Fruit fly (Drosophila melanogaster) whole organism, embryonic: Measurements from ENCODE around the gene CG42819.

Experiments used
- Atf3 ChIP-seq: fragments of 200-800 bp; sonication (Bioruptor generic); optimal IDR thresholded peaks from 3 replicates; lab custom pipeline; 2016; ENCODE audit warnings: missing biosample characterization, missing genetic modification characterization
- CG10267 ChIP-seq: fragments of 200-800 bp; sonication (Bioruptor generic); optimal IDR thresholded peaks from 2 replicates; lab custom pipeline; 2018; ENCODE audit warnings: missing biosample characterization, mild to moderate bottlenecking, missing genetic modification characterization, moderate library complexity
- CG10565 ChIP-seq: fragments of 200-800 bp; sonication (Bioruptor generic); optimal IDR thresholded peaks from 3 replicates; lab custom pipeline; 2016; ENCODE audit warnings: missing biosample characterization, mild to moderate bottlenecking, missing genetic modification characterization
- CG11093 ChIP-seq: fragments of 200-800 bp; sonication (Bioruptor generic); IDR thresholded peaks from 3 replicates; pipeline ENCODE4 v1.3.6; 2022; ENCODE audit warnings: missing biosample characterization, missing genetic modification characterization
- CG11504 ChIP-seq: fragments of 200-800 bp; sonication (Bioruptor generic); optimal IDR thresholded peaks from 3 replicates; lab custom pipeline; 2019; ENCODE audit warnings: missing biosample characterization, mild to moderate bottlenecking, missing genetic modification characterization, moderate library complexity
- CG1233 ChIP-seq: fragments of 200-800 bp; sonication (Bioruptor generic); optimal IDR thresholded peaks from 4 replicates; lab custom pipeline; 2018; ENCODE audit warnings: missing biosample characterization, mild to moderate bottlenecking, missing genetic modification characterization
- CG13287 ChIP-seq: fragments of 200-800 bp; sonication (Bioruptor generic); IDR thresholded peaks from 2 replicates; pipeline ENCODE4 v1.3.6; 2022; ENCODE audit warnings: missing biosample characterization, missing genetic modification characterization; ENCODE audit not compliant: partially characterized antibody
- CG14014 ChIP-seq: fragments of 200-800 bp; sonication (Bioruptor generic); IDR thresholded peaks from 2 replicates; pipeline ENCODE4 v1.3.6; 2022; ENCODE audit warnings: missing biosample characterization, missing genetic modification characterization
- CG17612 ChIP-seq: fragments of 200-800 bp; sonication (Bioruptor generic); IDR thresholded peaks from 2 replicates; pipeline ENCODE4 v1.3.6; 2022; ENCODE audit warnings: missing biosample characterization, missing genetic modification characterization
- CG1792 ChIP-seq: fragments of 200-800 bp; sonication (Bioruptor generic); optimal IDR thresholded peaks from 2 replicates; lab custom pipeline; 2016; ENCODE audit warnings: missing biosample characterization, missing genetic modification characterization
- CG2712 ChIP-seq: fragments of 200-800 bp; optimal IDR thresholded peaks from 3 replicates; lab custom pipeline; 2019; ENCODE audit warnings: missing biosample characterization, mild to moderate bottlenecking, missing genetic modification characterization, moderate library complexity
- CG30431 ChIP-seq: fragments of 200-800 bp; sonication (Bioruptor generic); optimal IDR thresholded peaks from 2 replicates; lab custom pipeline; 2017; ENCODE audit warnings: missing biosample characterization, missing genetic modification characterization
- CG31388 ChIP-seq: fragments of 200-800 bp; sonication (Bioruptor generic); optimal IDR thresholded peaks from 2 replicates; lab custom pipeline; 2016; ENCODE audit warnings: missing biosample characterization, missing genetic modification characterization
- CG4404 ChIP-seq: fragments of 200-800 bp; sonication (Bioruptor generic); IDR thresholded peaks from 2 replicates; pipeline ENCODE4 v1.3.6; 2022; ENCODE audit warnings: missing biosample characterization, missing genetic modification characterization
- CG4424 ChIP-seq: fragments of 200-800 bp; sonication (Bioruptor generic); optimal IDR thresholded peaks from 3 replicates; lab custom pipeline; 2016; ENCODE audit warnings: missing biosample characterization, missing genetic modification characterization
- CG4854 ChIP-seq: fragments of 200-800 bp; sonication (Bioruptor generic); optimal IDR thresholded peaks from 2 replicates; lab custom pipeline; 2016; ENCODE audit warnings: missing biosample characterization, missing genetic modification characterization, inconsistent platforms
- CG8388 ChIP-seq: fragments of 200-800 bp; sonication (Bioruptor generic); optimal IDR thresholded peaks from 2 replicates; lab custom pipeline; 2019; ENCODE audit warnings: missing biosample characterization, mild to moderate bottlenecking, missing genetic modification characterization, moderate library complexity
- CG9437 ChIP-seq: fragments of 200-800 bp; sonication (Bioruptor generic); optimal IDR thresholded peaks from 2 replicates; lab custom pipeline; 2018; ENCODE audit warnings: missing biosample characterization, mild to moderate bottlenecking, missing genetic modification characterization
- CG9727 ChIP-seq: fragments of 200-800 bp; sonication (Bioruptor generic); optimal IDR thresholded peaks from 3 replicates; lab custom pipeline; 2017; ENCODE audit warnings: missing biosample characterization, mild to moderate bottlenecking, missing genetic modification characterization
- CG9817 ChIP-seq: fragments of 200-800 bp; sonication (Bioruptor generic); optimal IDR thresholded peaks from 2 replicates; lab custom pipeline; 2018; ENCODE audit warnings: missing biosample characterization, mild to moderate bottlenecking, missing genetic modification characterization, moderate library complexity
- D19A ChIP-seq: fragments of 200-800 bp; optimal IDR thresholded peaks from 3 replicates; lab custom pipeline; 2019; ENCODE audit warnings: missing biosample characterization, mild to moderate bottlenecking, missing genetic modification characterization, moderate library complexity
- Dbx ChIP-seq: fragments of 200-800 bp; sonication (Bioruptor generic); IDR thresholded peaks from 3 replicates; pipeline ENCODE4 v1.3.6; 2022; ENCODE audit warnings: missing biosample characterization, missing genetic modification characterization
- Ets65A ChIP-seq: fragments of 200-800 bp; sonication (Bioruptor generic); peaks from one replicate; lab custom pipeline; 2016; ENCODE audit warnings: missing biosample characterization, missing genetic modification characterization
- HLH3B ChIP-seq: fragments of 200-800 bp; sonication (Bioruptor generic); IDR thresholded peaks from 2 replicates; pipeline ENCODE4 v1.3.6; 2022; ENCODE audit warnings: missing biosample characterization, missing genetic modification characterization
- Hr78 ChIP-seq, 2 experiments: fragments of 200-800 bp in 1 of 2; fragments of >200 bp in 1 of 2; sonication (Bioruptor generic) in 1 of 2; optimal IDR thresholded peaks; 2 replicates each; lab custom pipeline; 2017 to 2019; ENCODE audit warnings: missing biosample characterization in 2 of 2, missing genetic modification characterization in 2 of 2, mild to moderate bottlenecking in 1 of 2, moderate library complexity in 1 of 2
- Mes4 ChIP-seq: fragments of 200-800 bp; sonication (Bioruptor generic); optimal IDR thresholded peaks from 2 replicates; lab custom pipeline; 2016; ENCODE audit warnings: missing biosample characterization, missing genetic modification characterization
- Oaz ChIP-seq: fragments of 200-800 bp; sonication (Bioruptor generic); IDR thresholded peaks from 2 replicates; pipeline ENCODE4 v1.3.6; 2022; ENCODE audit warnings: missing biosample characterization, missing genetic modification characterization
- cato ChIP-seq: fragments of 200-800 bp; sonication (Bioruptor generic); optimal IDR thresholded peaks from 2 replicates; lab custom pipeline; 2016; ENCODE audit warnings: missing biosample characterization, missing genetic modification characterization, borderline replicate concordance
- corto ChIP-seq: fragments of 200-800 bp; sonication (Bioruptor generic); optimal IDR thresholded peaks from 2 replicates; lab custom pipeline; 2016; ENCODE audit warnings: missing biosample characterization, mild to moderate bottlenecking, missing genetic modification characterization, moderate library complexity
- emc ChIP-seq: fragments of 200-800 bp; sonication (Bioruptor generic); optimal IDR thresholded peaks from 2 replicates; lab custom pipeline; 2016; ENCODE audit warnings: missing biosample characterization, missing genetic modification characterization
- ewg ChIP-seq: fragments of 200-800 bp; sonication (Bioruptor generic); optimal IDR thresholded peaks from 3 replicates; lab custom pipeline; 2017; ENCODE audit warnings: mild to moderate bottlenecking, missing biosample characterization, missing genetic modification reagents, missing genetic modification characterization
- gce ChIP-seq: fragments of 200-800 bp; sonication (Bioruptor generic); IDR thresholded peaks from 3 replicates; pipeline ENCODE4 v1.3.6; 2022; ENCODE audit warnings: missing biosample characterization, missing genetic modification characterization
- hb ChIP-seq: fragments of 200-800 bp; sonication (Bioruptor generic); IDR thresholded peaks from 3 replicates; pipeline ENCODE4 v1.3.6; 2022; ENCODE audit warnings: missing biosample characterization, missing genetic modification characterization; ENCODE audit not compliant: partially characterized antibody
- hkb ChIP-seq, 2 experiments: fragments of 200-800 bp in 1 of 2; fragments of >200 bp in 1 of 2; sonication (Bioruptor generic) in 1 of 2; IDR thresholded peaks in 1 of 2; optimal IDR thresholded peaks in 1 of 2; 2 replicates each; pipeline versions ENCODE4 v1.3.6 to Lab custom; 2017 to 2022; ENCODE audit warnings: missing biosample characterization in 1 of 2, missing genetic modification characterization in 1 of 2
- jing ChIP-seq: fragments of 200-800 bp; sonication (Bioruptor generic); optimal IDR thresholded peaks from 2 replicates; lab custom pipeline; 2018; ENCODE audit warnings: missing biosample characterization, mild to moderate bottlenecking, missing genetic modification characterization
- kah ChIP-seq: fragments of 200-800 bp; sonication (Bioruptor generic); optimal IDR thresholded peaks from 2 replicates; lab custom pipeline; 2018; ENCODE audit warnings: missing biosample characterization, mild to moderate bottlenecking, missing genetic modification characterization
- maf-S ChIP-seq: fragments of 200-800 bp; sonication (Bioruptor generic); optimal IDR thresholded peaks from 2 replicates; lab custom pipeline; 2016; ENCODE audit warnings: missing biosample characterization, missing genetic modification characterization
- nmo ChIP-seq: fragments of 200-800 bp; sonication (Bioruptor generic); optimal IDR thresholded peaks from 2 replicates; lab custom pipeline; 2018; ENCODE audit warnings: missing biosample characterization, mild to moderate bottlenecking, missing genetic modification characterization, moderate library complexity
- org-1 ChIP-seq: fragments of 200-800 bp; sonication (Bioruptor generic); optimal IDR thresholded peaks from 2 replicates; lab custom pipeline; 2017; ENCODE audit warnings: missing biosample characterization, missing genetic modification characterization
- p53 ChIP-seq: fragments of 200-800 bp; sonication (Bioruptor generic); optimal IDR thresholded peaks from 2 replicates; lab custom pipeline; 2016; ENCODE audit warnings: missing biosample characterization, missing genetic modification characterization
- phol ChIP-seq: fragments of 200-800 bp; sonication (Bioruptor generic); optimal IDR thresholded peaks from 3 replicates; lab custom pipeline; 2018; ENCODE audit warnings: missing biosample characterization, mild to moderate bottlenecking, missing genetic modification characterization, moderate library complexity
- pros ChIP-seq: fragments of 200-800 bp; sonication (Bioruptor generic); optimal IDR thresholded peaks from 3 replicates; lab custom pipeline; 2019; ENCODE audit warnings: missing biosample characterization, mild to moderate bottlenecking, missing genetic modification characterization, moderate library complexity
- ranshi ChIP-seq: fragments of 200-800 bp; sonication (Bioruptor generic); IDR thresholded peaks from 2 replicates; pipeline ENCODE4 v1.3.6; 2022; ENCODE audit warnings: missing biosample characterization, missing genetic modification characterization
- row ChIP-seq: fragments of 200-800 bp; sonication (Bioruptor generic); IDR thresholded peaks from 3 replicates; pipeline ENCODE4 v1.3.6; 2022; ENCODE audit warnings: missing biosample characterization, missing genetic modification characterization
- sqz ChIP-seq: fragments of 200-800 bp; sonication (Bioruptor generic); optimal IDR thresholded peaks from 3 replicates; lab custom pipeline; 2018; ENCODE audit warnings: missing biosample characterization, mild to moderate bottlenecking, missing genetic modification characterization
- tap ChIP-seq: fragments of 200-800 bp; optimal IDR thresholded peaks from 3 replicates; lab custom pipeline; 2019; ENCODE audit warnings: missing biosample characterization, mild to moderate bottlenecking, missing genetic modification characterization, moderate library complexity
- tio ChIP-seq: fragments of 200-800 bp; sonication (Bioruptor generic); optimal IDR thresholded peaks from 2 replicates; lab custom pipeline; 2017; ENCODE audit warnings: missing biosample characterization, missing genetic modification characterization, inconsistent platforms
- vfl ChIP-seq: fragments of 200-800 bp; sonication (Bioruptor generic); optimal IDR thresholded peaks from 2 replicates; lab custom pipeline; 2016; ENCODE audit warnings: missing biosample characterization, missing genetic modification characterization
- yki ChIP-seq: fragments of >200 bp; optimal IDR thresholded peaks from 3 replicates; lab custom pipeline; 2018

The CG42819 gene

DNA sequence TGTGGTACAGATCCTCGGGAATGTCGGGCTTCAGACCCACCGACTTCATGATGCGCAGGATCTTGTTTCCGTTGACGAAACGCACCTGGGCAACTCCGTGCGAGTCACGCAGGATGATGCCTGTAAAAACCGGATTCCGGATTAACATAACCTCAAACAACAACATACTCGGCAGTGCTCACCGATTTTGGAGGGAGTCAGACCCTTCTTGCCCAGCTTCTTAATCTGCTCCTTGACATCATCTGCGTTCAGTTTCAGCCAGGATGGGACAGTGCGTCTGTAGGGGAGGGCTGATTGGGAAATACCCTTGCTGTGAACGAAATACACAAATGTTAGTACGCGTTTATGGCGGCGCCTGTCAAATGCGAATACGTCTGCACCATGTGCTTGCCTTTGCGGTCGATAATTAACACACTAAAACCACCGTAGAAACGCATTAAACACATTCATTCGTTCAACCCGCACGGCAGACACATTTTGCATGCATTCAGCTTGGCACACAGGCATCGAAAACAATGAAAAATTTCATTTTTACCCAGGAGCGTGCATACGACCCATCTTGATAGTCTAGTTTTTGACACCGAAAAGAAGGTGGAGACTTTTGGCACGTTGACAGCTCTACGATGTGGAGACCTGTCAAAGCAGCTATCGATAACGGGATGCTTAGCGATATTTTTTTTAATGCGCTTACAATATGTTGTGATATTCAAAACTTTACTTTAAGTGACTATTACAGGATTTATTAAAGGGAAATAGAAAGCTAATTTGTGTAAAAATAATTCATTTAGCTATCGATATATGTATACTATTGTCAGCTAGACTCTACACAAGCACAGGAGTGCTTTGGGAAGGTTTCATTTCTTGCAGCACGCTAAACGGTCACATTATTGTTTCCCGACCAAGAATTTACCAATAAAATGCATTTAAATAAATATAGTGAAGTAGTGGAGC is 24.9 kb downstream of the CG42819 start, which contains the start of the genes RpS13 and CSN8 (continued):
- TF ChIP-seq Dbx (GFP tag; lab: Robert Waterston, UW) = peak; percentile 23; the same call in 2 of the 3 replicates
- no peak for TF ChIP-seq ranshi (GFP tag; lab: Robert Waterston, UW)
- TF ChIP-seq D19A (tag; lab: Kevin White, UChicago) = no peak
- TF ChIP-seq Mes4 (GFP tag; lab: Kevin White, UChicago) = peak; percentile 26
- TF ChIP-seq hb = peak; percentile 94
- TF ChIP-seq hkb (optimal IDR thresholded peaks at IDR 0.05; lab: Kevin White, UChicago) = no peak
- 0 out of 2 replicates have a peak, but pooled peaks have one; percentile 12 for TF ChIP-seq hkb (GFP tag; IDR thresholded peaks at IDR 0.05; lab: Robert Waterston, UW)
- TF ChIP-seq p53 (GFP tag; lab: Kevin White, UChicago) = no peak
- TF ChIP-seq sqz (GFP tag; lab: Kevin White, UChicago) = peak; percentile 28
- TF ChIP-seq CG31388 (GFP tag; lab: Kevin White, UChicago) = no peak
- peak; percentile 63 for TF ChIP-seq CG10267 (tag; lab: Kevin White, UChicago)
- no peak for TF ChIP-seq cato (GFP tag; lab: Kevin White, UChicago)
- peak; percentile 7 for TF ChIP-seq CG8388 (GFP tag; lab: Kevin White, UChicago)
- no peak for TF ChIP-seq CG9817 (tag; lab: Kevin White, UChicago)
- peak; percentile 49 for TF ChIP-seq row
- peak; percentile 31 for TF ChIP-seq CG9727 (GFP tag; lab: Kevin White, UChicago)
- no peak for TF ChIP-seq CG4854 (GFP tag; lab: Kevin White, UChicago)
- TF ChIP-seq Oaz (GFP tag; lab: Robert Waterston, UW) = no peak
- no peak for TF ChIP-seq vfl (GFP tag; lab: Kevin White, UChicago)
- peak; percentile 22 for TF ChIP-seq maf-S (GFP tag; lab: Kevin White, UChicago)
- no peak for TF ChIP-seq gce
- TF ChIP-seq tap = peak; percentile 11
- TF ChIP-seq CG11504 (tag; lab: Kevin White, UChicago) = peak; percentile 44
- TF ChIP-seq CG9437 = no peak
- no peak for TF ChIP-seq CG30431 (GFP tag; lab: Kevin White, UChicago)
- no peak for TF ChIP-seq CG11093 (GFP tag; lab: Robert Waterston, UW)
- TF ChIP-seq CG1792 (GFP tag; lab: Kevin White, UChicago) = no peak
- peak; percentile 96 for TF ChIP-seq CG13287
- no peak for TF ChIP-seq org-1 (GFP tag; lab: Kevin White, UChicago)
- TF ChIP-seq CG4424 = no peak
- TF ChIP-seq Hr78 (GFP tag; optimal IDR thresholded peaks at IDR 0.05; lab: Kevin White, UChicago) = no peak
- no peak for TF ChIP-seq jing
- TF ChIP-seq phol (tag; lab: Kevin White, UChicago) = peak; percentile 70
- no peak for TF ChIP-seq CG10565
- TF ChIP-seq Ets65A (GFP tag; lab: Kevin White, UChicago) = no peak
- no peak for TF ChIP-seq kah (GFP tag; lab: Kevin White, UChicago)
- no peak for TF ChIP-seq CG14014 (GFP tag; lab: Robert Waterston, UW)
- TF ChIP-seq yki (lab: Kevin White, UChicago) = no peak
- no peak for TF ChIP-seq pros (GFP tag; lab: Kevin White, UChicago)
- TF ChIP-seq CG2712 (tag; lab: Kevin White, UChicago) = peak; percentile 33
- TF ChIP-seq Atf3 (GFP tag; lab: Kevin White, UChicago) = no peak
- TF ChIP-seq corto (GFP tag; lab: Kevin White, UChicago) = no peak
- no peak for TF ChIP-seq CG17612 (GFP tag; lab: Robert Waterston, UW)
- TF ChIP-seq HLH3B (GFP tag; lab: Robert Waterston, UW) = no peak
- no peak for TF ChIP-seq ewg
- TF ChIP-seq CG1233 (GFP tag; lab: Kevin White, UChicago) = peak; percentile 12
- no peak for TF ChIP-seq tio (GFP tag; lab: Kevin White, UChicago)
- TF ChIP-seq nmo = peak; percentile 67
- no peak for TF ChIP-seq CG4404 (GFP tag; lab: Robert Waterston, UW)
- no peak for TF ChIP-seq emc (GFP tag; lab: Kevin White, UChicago)
